Worm (Caenorhabditis elegans) whole organism, midembryonic: ENCODE data around the gene sfxn-2.

Experiments
- T22C8.4 ChIP-seq: fragments of 200-800 bp; sonication (Bioruptor generic); IDR thresholded peaks from 2 replicates; pipeline ENCODE4 v1.3.6; 2022; ENCODE audit warnings: missing genetic modification characterization, missing compliant biosample characterization
- cog-1 ChIP-seq: sonication (generic microtip); optimal IDR thresholded peaks from 2 replicates; lab custom pipeline; 2016; ENCODE audit warnings: missing genetic modification characterization, missing compliant biosample characterization
- flt-1 ChIP-seq: fragments of 200-800 bp; sonication (Bioruptor generic); IDR thresholded peaks from 2 replicates; pipeline ENCODE4 v1.3.6; 2022; ENCODE audit warnings: missing genetic modification characterization, missing compliant biosample characterization
- klf-2 ChIP-seq: fragments of 200-800 bp; sonication (Bioruptor generic); conservative IDR thresholded peaks from 2 replicates; pipeline ENCODE4 v1.3.6; 2022; ENCODE audit warnings: missing genetic modification reagents, missing genetic modification characterization, missing compliant biosample characterization
- med-1 ChIP-seq: sonication (generic microtip); optimal IDR thresholded peaks from 2 replicates; lab custom pipeline; 2017; ENCODE audit warnings: missing genetic modification characterization, mild to moderate bottlenecking, missing compliant biosample characterization, antibody characterized with exemption, missing genetic modification reagents; ENCODE audit not compliant: insufficient read depth
- ref-1 ChIP-seq: fragments of 200-800 bp; sonication (Bioruptor generic); conservative IDR thresholded peaks from 2 replicates; pipeline ENCODE4 v1.3.6; 2022; ENCODE audit warnings: missing genetic modification reagents, missing genetic modification characterization, missing compliant biosample characterization
- tab-1 ChIP-seq: fragments of 200-800 bp; sonication (Bioruptor generic); IDR thresholded peaks from 2 replicates; pipeline ENCODE4 v1.3.6; 2022; ENCODE audit warnings: missing genetic modification characterization, missing compliant biosample characterization
- ztf-23 ChIP-seq: fragments of 200-800 bp; sonication (Bioruptor generic); IDR thresholded peaks from 2 replicates; pipeline ENCODE4 v1.3.6; 2022; ENCODE audit warnings: missing genetic modification reagents, missing genetic modification characterization, missing compliant biosample characterization
- ztf-29 ChIP-seq: fragments of 200-800 bp; sonication (Bioruptor generic); IDR thresholded peaks from 2 replicates; pipeline ENCODE4 v1.3.6; 2022; ENCODE audit warnings: missing genetic modification reagents, missing genetic modification characterization, missing compliant biosample characterization

The sfxn-2 gene

DNA sequence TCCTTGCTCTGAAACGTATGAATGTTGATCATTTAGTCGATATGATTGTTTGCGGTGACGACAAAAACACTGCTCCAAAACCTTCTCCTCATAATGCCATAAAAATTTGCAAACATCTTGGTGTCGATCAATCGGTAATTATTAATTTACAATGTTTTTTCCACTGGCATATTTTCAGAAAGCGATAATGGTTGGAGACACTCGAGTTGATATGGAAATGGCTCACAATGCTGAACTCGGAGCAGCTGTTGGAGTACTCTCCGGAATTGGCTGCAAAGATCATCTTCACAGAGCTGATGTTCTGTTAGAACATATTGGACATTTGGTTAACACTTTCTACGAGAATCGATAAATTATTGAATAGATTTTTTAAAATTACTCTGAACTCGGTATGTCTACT, 30.4 kb upstream of the sfxn-2 start:
- TF ChIP-seq ref-1 (GFP tag; lab: Robert Waterston, UW) (no peak), T22C8.4 (no peak), med-1 (no peak), ztf-23 (GFP tag; lab: Robert Waterston, UW) (no peak), tab-1 (GFP tag; lab: Robert Waterston, UW) (no peak), flt-1 (GFP tag; lab: Robert Waterston, UW) (no peak), klf-2 (GFP tag; lab: Robert Waterston, UW) (no peak), cog-1 (tag; lab: Kevin White, UChicago) (no peak), ztf-29 (GFP tag; lab: Robert Waterston, UW) (no peak)

DNA sequence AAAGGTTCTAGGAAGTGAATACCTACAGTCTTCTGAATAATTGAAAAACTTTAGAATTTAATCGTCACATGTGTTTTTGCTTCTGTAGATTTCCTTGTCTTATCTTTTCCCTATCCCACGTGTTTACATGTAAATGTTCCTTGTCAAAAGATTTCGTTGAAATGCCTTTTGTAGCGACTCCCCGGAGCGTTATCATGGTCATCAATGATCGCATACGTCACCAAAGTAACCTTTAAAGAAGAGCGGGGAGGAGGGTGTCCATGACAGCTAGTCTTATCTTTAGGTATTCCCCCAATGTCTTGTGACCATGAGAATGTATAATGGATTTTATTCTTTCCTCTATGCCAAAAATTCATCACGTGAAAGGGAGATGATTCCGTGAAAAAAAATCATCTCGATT, 28.8 kb upstream of the sfxn-2 start:
- TF ChIP-seq ztf-23 (GFP tag; lab: Robert Waterston, UW) (no peak), ref-1 (GFP tag; lab: Robert Waterston, UW) (no peak), T22C8.4 (no peak), cog-1 (tag; lab: Kevin White, UChicago) (no peak), med-1 (no peak), klf-2 (GFP tag; lab: Robert Waterston, UW) (no peak), ztf-29 (GFP tag; lab: Robert Waterston, UW) (no peak), tab-1 (GFP tag; lab: Robert Waterston, UW) (no peak), flt-1 (GFP tag; lab: Robert Waterston, UW) (no peak)

DNA sequence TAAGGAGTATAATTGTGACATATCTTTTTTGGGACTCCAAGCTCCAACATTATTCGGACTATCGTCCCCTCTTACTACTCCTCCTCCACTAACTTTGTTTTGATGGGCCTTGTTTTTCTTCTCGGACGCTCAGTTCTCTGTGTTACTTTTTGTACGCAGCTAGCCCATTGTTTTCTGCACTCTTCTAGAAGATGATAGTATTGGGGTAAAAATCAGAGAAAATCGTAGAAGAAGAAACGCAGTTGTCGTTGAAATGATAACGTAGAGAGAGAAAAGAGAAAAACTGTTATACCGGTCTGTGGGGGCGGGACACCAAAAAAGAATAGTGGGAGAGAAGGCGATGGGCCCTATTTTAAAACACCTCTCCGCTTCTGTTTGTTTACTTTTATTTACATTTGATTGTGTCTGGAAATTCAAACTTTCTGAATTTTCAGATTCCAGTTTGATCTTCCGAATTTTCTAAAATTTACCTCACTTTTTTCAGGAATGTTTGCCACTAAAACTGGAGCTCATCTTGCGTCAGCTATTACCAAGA, 27.5 kb upstream of the sfxn-2 start, which contains the start of gene F45E1.4:
Gene F45E1.4, plus strand, starts transcription at position 485 of the 535 bp plus-strand sequence.
- TF ChIP-seq flt-1 (GFP tag; lab: Robert Waterston, UW), result no peak
- TF ChIP-seq ref-1 (GFP tag; lab: Robert Waterston, UW), result no peak
- TF ChIP-seq tab-1 (GFP tag; lab: Robert Waterston, UW), result no peak
- no peak for TF ChIP-seq T22C8.4
- TF ChIP-seq ztf-29 (GFP tag; lab: Robert Waterston, UW), result no peak
- TF ChIP-seq ztf-23 (GFP tag; lab: Robert Waterston, UW), result no peak
- TF ChIP-seq klf-2 (GFP tag; lab: Robert Waterston, UW), result no peak
- TF ChIP-seq med-1, result no peak
- no peak for TF ChIP-seq cog-1 (tag; lab: Kevin White, UChicago)

DNA sequence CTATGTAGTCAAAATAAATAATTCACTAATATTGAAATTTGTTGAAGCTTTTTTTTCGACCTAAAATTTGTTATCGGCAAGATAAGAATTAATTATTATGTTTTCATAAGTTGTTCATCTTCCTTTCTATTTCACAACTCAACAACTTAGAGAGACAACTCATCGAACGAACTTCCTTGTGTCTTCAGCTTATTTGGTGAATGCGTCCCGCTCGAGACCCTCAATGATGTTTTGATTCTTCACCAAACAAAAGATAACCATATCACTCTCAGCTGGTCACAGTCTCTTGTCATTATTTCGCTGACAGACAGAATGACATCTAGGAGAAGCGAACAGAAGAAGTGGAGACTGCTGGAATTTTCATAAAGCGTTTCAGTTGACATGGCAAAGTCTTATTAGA, 26.6 kb upstream of the sfxn-2 start:
- no peak for TF ChIP-seq T22C8.4
- TF ChIP-seq med-1, result no peak

DNA sequence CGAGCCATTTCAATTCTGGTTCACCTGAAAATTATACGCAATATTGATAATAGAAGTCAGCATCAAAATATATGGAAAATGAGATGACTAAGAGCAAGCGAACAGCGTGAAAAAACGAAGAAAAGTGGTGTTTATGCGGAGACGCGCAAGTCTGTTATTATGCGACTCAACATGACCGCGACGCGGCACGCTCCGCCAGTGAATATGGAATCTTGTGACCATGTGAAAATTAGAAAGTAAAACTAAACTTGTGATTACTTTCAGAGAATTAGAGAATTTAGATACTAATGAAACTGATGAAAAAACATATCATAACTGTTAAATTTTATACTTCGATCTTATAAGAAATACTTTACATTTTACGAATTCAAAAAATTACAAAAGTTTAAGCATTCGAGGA, 23.9 kb upstream of the sfxn-2 start, which contains the start of gene his-71:
Gene his-71, minus strand, starts transcription at position 24 of the 400 bp plus-strand sequence.
- TF ChIP-seq cog-1 (tag; lab: Kevin White, UChicago) (no peak), tab-1 (GFP tag; lab: Robert Waterston, UW) (no peak), med-1 (no peak), flt-1 (GFP tag; lab: Robert Waterston, UW) (no peak), ztf-29 (GFP tag; lab: Robert Waterston, UW) (no peak), ref-1 (GFP tag; lab: Robert Waterston, UW) (no peak), klf-2 (GFP tag; lab: Robert Waterston, UW) (no peak), T22C8.4 (no peak)

DNA sequence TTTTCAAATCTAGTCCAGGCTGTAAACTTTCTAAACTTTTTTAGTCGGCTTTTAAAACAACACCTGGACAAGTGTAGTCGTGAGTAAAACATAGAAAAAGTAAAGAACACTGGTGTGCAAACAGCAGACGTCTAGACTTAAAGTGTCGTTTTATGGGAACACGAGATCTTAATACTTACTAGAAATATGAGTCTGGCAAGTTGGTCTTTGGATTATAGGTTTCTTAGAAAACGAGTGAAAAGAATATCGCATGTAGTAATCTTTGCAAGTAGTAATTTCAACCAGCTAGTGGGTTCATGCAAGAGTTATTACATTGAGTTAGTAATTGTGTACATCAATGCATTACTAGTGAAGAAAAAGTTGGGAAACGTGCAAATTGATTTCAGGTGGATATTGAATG, 19.3 kb upstream of the sfxn-2 start:
- TF ChIP-seq ztf-23 (GFP tag; lab: Robert Waterston, UW) (no peak), tab-1 (GFP tag; lab: Robert Waterston, UW) (no peak), cog-1 (tag; lab: Kevin White, UChicago) (no peak), med-1 (no peak), klf-2 (GFP tag; lab: Robert Waterston, UW) (no peak), ztf-29 (GFP tag; lab: Robert Waterston, UW) (no peak), T22C8.4 (no peak)

DNA sequence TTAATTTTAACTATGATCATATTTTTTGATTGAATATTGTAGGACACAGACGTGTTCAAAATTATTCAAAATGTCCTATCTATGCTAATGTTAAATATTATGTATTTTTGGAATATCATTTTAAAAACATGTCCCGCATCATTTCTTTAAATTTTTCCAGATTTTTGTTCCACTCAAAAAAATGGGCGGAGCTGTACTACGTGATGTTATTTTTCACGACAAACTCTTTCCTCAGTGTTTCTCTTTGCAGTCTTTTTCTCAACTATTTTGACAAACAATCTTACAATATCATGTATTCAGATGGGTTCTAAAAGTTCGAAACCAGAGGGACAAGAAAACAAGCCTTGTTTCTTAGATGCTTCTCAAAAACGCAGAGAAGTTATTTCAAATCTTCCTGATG, 18.3 kb upstream of the sfxn-2 start, which contains the start of gene F45E1.5:
Gene F45E1.5, plus strand, starts transcription at position 301 of the 400 bp plus-strand sequence.
- no peak for TF ChIP-seq tab-1 (GFP tag; lab: Robert Waterston, UW)

DNA sequence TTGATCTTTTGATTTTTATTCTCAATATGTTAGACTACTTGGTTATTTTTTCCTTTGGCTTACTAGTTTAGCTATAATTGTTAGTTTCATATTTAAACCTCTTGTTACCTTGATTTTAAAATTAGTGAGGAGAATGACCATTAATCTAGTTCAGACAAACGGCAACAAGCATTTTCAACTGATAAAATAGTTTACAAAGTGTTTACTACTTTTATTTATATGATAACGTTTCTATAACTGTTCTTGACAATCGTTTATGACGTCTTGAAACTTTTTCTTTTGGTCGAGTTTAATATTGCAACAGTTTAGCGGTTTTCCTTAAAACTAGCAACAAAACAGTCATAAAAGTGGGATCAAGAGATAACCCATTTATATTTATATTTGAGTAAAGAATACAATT, 17.6 kb upstream of the sfxn-2 start:
- TF ChIP-seq cog-1 (tag; lab: Kevin White, UChicago) (no peak), klf-2 (GFP tag; lab: Robert Waterston, UW) (no peak), flt-1 (GFP tag; lab: Robert Waterston, UW) (no peak), tab-1 (GFP tag; lab: Robert Waterston, UW) (no peak), ref-1 (GFP tag; lab: Robert Waterston, UW) (no peak), med-1 (no peak), ztf-23 (GFP tag; lab: Robert Waterston, UW) (no peak), T22C8.4 (no peak), ztf-29 (GFP tag; lab: Robert Waterston, UW) (no peak)

DNA sequence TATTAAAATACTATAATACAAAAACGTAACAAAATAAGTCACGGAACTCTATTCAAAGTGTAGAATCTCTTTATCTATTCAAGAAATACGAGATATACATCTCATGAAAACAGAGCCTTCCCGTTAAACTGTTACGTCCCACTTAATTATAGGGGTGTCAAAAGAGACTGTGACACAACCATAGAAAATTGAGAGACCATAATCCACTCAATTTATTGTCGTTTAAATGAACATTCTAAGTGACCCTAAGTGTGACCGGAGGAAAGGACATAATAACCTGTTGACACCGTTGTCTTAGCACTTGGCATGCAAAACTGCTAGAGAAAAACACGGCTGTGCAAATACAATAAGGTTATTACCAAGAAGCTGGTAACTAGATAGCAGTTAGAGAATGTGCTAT, 10.4 kb upstream of the sfxn-2 start:
- TF ChIP-seq ztf-23 (GFP tag; lab: Robert Waterston, UW) (no peak), cog-1 (tag; lab: Kevin White, UChicago) (no peak), med-1 (no peak), klf-2 (GFP tag; lab: Robert Waterston, UW) (no peak), ref-1 (GFP tag; lab: Robert Waterston, UW) (no peak), flt-1 (GFP tag; lab: Robert Waterston, UW) (no peak), T22C8.4 (no peak), tab-1 (GFP tag; lab: Robert Waterston, UW) (no peak), ztf-29 (GFP tag; lab: Robert Waterston, UW) (no peak)

DNA sequence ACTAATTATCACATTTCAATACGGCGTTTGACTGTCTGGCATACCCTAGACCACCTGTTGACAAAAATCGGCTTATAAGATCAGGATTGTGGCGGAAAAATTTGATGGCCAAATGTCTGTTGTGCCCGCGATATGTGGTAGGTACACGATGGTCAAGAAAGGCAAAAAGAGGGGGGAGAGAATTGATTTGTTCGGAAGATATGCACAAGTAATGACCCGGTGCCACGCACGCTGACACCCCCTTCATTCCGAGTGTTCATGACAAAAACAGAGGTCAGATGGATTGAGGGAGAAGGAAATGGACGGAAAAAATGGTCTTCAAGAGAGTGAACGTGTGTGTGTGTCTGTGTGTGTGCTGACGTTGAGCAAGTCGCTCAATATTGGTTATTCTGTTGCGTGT, 7.3 kb upstream of the sfxn-2 start:
- no peak for TF ChIP-seq ztf-29 (GFP tag; lab: Robert Waterston, UW)
- no peak for TF ChIP-seq tab-1 (GFP tag; lab: Robert Waterston, UW)
